Fruit fly (Drosophila melanogaster): ENCODE data around the gene CG4174.

CG4174 gene

DNA sequence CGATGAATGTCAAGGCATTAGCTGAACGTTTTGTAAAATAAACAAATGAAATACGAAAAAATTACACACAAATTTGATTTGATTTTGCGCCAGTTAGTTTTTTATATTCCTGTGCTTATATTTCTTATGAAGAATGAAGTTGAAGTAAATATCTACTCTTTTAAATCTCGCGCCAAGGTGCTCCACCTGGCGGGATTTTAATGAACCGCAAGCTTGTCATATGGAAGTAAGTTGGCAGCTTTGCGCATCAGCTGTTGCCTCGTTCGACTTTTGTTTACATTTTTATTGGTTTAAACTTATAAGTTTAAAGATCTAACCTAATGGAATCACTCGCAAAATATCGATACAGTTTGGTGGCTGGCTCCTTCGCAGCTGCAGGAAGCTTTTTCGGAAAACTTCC, 49.4 kb upstream of the CG4174 start, which contains the start of gene CG42495 (continued):
- TF ChIP-seq NfI (GFP tag; optimal IDR thresholded peaks at IDR 0.05): no peak
- no peak for TF ChIP-seq gro (GFP tag; optimal IDR thresholded peaks at IDR 0.05)
- TF ChIP-seq HmgD (GFP tag; optimal IDR thresholded peaks at IDR 0.05): peak; percentile 16
- TF ChIP-seq Lhr (GFP tag; optimal IDR thresholded peaks at IDR 0.05): peak; percentile 22
- TF ChIP-seq Gug (GFP tag; IDR thresholded peaks at IDR 0.05): no peak
- TF ChIP-seq sisA (GFP tag; IDR thresholded peaks at IDR 0.05): no peak
- TF ChIP-seq Nf-YC (tag; optimal IDR thresholded peaks at IDR 0.05): no peak
- TF ChIP-seq ken (GFP tag; IDR thresholded peaks at IDR 0.05): no peak
- TF ChIP-seq BtbVII (GFP tag; optimal IDR thresholded peaks at IDR 0.05): no peak
- TF ChIP-seq dan (GFP tag; IDR thresholded peaks at IDR 0.05): no peak
- peak; percentile 99 for TF ChIP-seq Dp (GFP tag; optimal IDR thresholded peaks at IDR 0.05)
- peak; percentile 22 for TF ChIP-seq BEAF-32 (GFP tag; optimal IDR thresholded peaks at IDR 0.05)
- peak; percentile 72 for TF ChIP-seq CG1603 (tag; optimal IDR thresholded peaks at IDR 0.05)
- no peak for TF ChIP-seq caup (GFP tag; optimal IDR thresholded peaks at IDR 0.05; ENCODE audit: severe bottlenecking)
- TF ChIP-seq Vsx1 (GFP tag; optimal IDR thresholded peaks at IDR 0.05): no peak
- TF ChIP-seq gcm (GFP tag; optimal IDR thresholded peaks at IDR 0.05): no peak
- TF ChIP-seq Mes4 (GFP tag; optimal IDR thresholded peaks at IDR 0.05): no peak
- no peak for TF ChIP-seq CG14965 (GFP tag; optimal IDR thresholded peaks at IDR 0.05; ENCODE audit: borderline replicate concordance)
- peak; percentile 36; the same call in 1 of the 2 replicates for TF ChIP-seq CG3847 (GFP tag; IDR thresholded peaks at IDR 0.05)
- no peak for TF ChIP-seq CG8281 (tag; optimal IDR thresholded peaks at IDR 0.05)
- TF ChIP-seq CG17385 (GFP tag; optimal IDR thresholded peaks at IDR 0.05): no peak
- no peak for TF ChIP-seq Bdp1 (GFP tag; optimal IDR thresholded peaks at IDR 0.05)
- TF ChIP-seq crp (GFP tag; optimal IDR thresholded peaks at IDR 0.05): peak; percentile 93 to 99
- no peak for TF ChIP-seq CG1529 (GFP tag; optimal IDR thresholded peaks at IDR 0.05)
- peak; percentile 21; the same call in 1 of the 2 replicates for TF ChIP-seq amos (GFP tag; IDR thresholded peaks at IDR 0.05; ENCODE audit: partially characterized antibody)
- no peak for TF ChIP-seq usp (GFP tag; optimal IDR thresholded peaks at IDR 0.05)
- no peak for TF ChIP-seq CG10979 (tag; optimal IDR thresholded peaks at IDR 0.05)
- TF ChIP-seq Rfx (GFP tag; IDR thresholded peaks at IDR 0.05): 0 out of 2 replicates have a peak, but pooled peaks have one; percentile 44
- TF ChIP-seq mld (GFP tag; IDR thresholded peaks at IDR 0.05; ENCODE audit: partially characterized antibody): no peak
- peak; percentile 61 for TF ChIP-seq YL-1 (GFP tag; optimal IDR thresholded peaks at IDR 0.05)
- TF ChIP-seq TFAM (GFP tag; optimal IDR thresholded peaks at IDR 0.05): no peak
- TF ChIP-seq CG4424 (GFP tag; optimal IDR thresholded peaks at IDR 0.05): no peak
- TF ChIP-seq sr (GFP tag; IDR thresholded peaks at IDR 0.05): no peak
- TF ChIP-seq CG9797 (GFP tag; optimal IDR thresholded peaks at IDR 0.05): peak; percentile 7
- TF ChIP-seq dm (GFP tag; optimal IDR thresholded peaks at IDR 0.05): no peak
- no peak for TF ChIP-seq CG32767 (GFP tag; IDR thresholded peaks at IDR 0.05)
- TF ChIP-seq CG3065 (GFP tag; optimal IDR thresholded peaks at IDR 0.05): no peak
- no peak for TF ChIP-seq nmo (GFP tag; optimal IDR thresholded peaks at IDR 0.05)
- no peak for TF ChIP-seq az2 (GFP tag; optimal IDR thresholded peaks at IDR 0.05)
- peak; percentile 51; the same call in 1 of the 3 replicates for TF ChIP-seq ci (GFP tag; IDR thresholded peaks at IDR 0.05)
- TF ChIP-seq Oli (tag; optimal IDR thresholded peaks at IDR 0.05): no peak
- no peak for TF ChIP-seq nom (GFP tag; optimal IDR thresholded peaks at IDR 0.05)
- TF ChIP-seq CG2116 (GFP tag; optimal IDR thresholded peaks at IDR 0.05): peak; percentile 28
- TF ChIP-seq stc (GFP tag; IDR thresholded peaks at IDR 0.05): no peak
- no peak for TF ChIP-seq sc (optimal IDR thresholded peaks at IDR 0.05)
- no peak for TF ChIP-seq sc (GFP tag; optimal IDR thresholded peaks at IDR 0.05)
- no peak for TF ChIP-seq ems (GFP tag; optimal IDR thresholded peaks at IDR 0.05)
- no peak for TF ChIP-seq CG12299 (tag; optimal IDR thresholded peaks at IDR 0.05)
- no peak for TF ChIP-seq unc-4 (GFP tag; IDR thresholded peaks at IDR 0.05; ENCODE audit: partially characterized antibody)
- TF ChIP-seq CG10209 (GFP tag; optimal IDR thresholded peaks at IDR 0.05): no peak
- TF ChIP-seq jumu (GFP tag; optimal IDR thresholded peaks at IDR 0.05): no peak

Measured in whole organism, embryonic.